Worm (Caenorhabditis elegans) whole organism, L4 larva: Measurements from ENCODE around the gene plst-1.

Experiments used
- daf-8 ChIP-seq: fragments of 200-800 bp; sonication (Bioruptor generic); IDR thresholded peaks from 2 replicates; pipeline ENCODE4 v1.3.6; 2022; ENCODE audit warnings: missing genetic modification characterization, missing compliant biosample characterization
- nhr-237 ChIP-seq: sonication (generic microtip); optimal IDR thresholded peaks from 2 replicates; lab custom pipeline; 2017; ENCODE audit warnings: missing biosample characterization, missing genetic modification characterization
- nhr-28 ChIP-seq: fragments of 150-350 bp; optimal IDR thresholded peaks from 2 replicates; lab custom pipeline; 2014; ENCODE audit warnings: missing biosample characterization, missing genetic modification characterization
- nhr-76 ChIP-seq: fragments of 150-350 bp; optimal IDR thresholded peaks from 2 replicates; lab custom pipeline; 2014; ENCODE audit warnings: missing biosample characterization, missing genetic modification characterization
- php-3 ChIP-seq: fragments of 200-800 bp; sonication (Bioruptor generic); IDR thresholded peaks from 2 replicates; pipeline ENCODE4 v1.3.6; 2022; ENCODE audit warnings: missing genetic modification reagents, missing genetic modification characterization, missing compliant biosample characterization
- unc-62 ChIP-seq, 3 experiments: fragments of 150-350 bp in 1 of 3; sonication (generic microtip); optimal IDR thresholded peaks in 2 of 3; peaks in 1 of 3; 1 replicate in 1 of 3; 2 replicates in 2 of 3; lab custom pipeline; 2014 to 2017; ENCODE audit warnings: missing biosample characterization in 3 of 3, missing genetic modification characterization in 3 of 3, missing genetic modification reagents in 3 of 3, missing genotype in 1 of 3

DNA sequence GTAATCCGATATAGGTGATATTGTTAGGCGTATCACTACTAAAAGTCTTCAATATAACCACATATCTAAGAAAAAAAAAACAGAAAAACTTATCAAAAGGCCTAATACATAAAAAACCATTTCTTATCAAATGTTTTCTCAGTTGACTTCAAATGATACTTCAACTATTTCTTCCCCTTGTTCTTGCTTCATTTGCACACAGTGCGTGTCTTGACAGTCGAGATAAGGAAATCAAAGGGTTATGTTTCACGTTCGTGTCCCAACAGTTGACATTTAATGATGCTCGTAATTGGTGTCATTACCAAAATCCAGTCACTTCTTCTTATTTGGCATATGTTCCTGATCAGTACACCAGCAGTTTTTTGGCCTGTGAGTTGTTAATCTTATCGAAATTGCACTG lies 22.7 kb upstream of the plst-1 start, which contains the start of gene clec-170:
- TF ChIP-seq unc-62 (GFP tag; optimal IDR thresholded peaks at IDR 0.05 in 1 of 2; lab: Kevin White, UChicago) = no peak
- no peak for TF ChIP-seq unc-62 (tag; optimal IDR thresholded peaks at IDR 0.05; lab: Kevin White, UChicago)
- TF ChIP-seq nhr-237 (tag; lab: Kevin White, UChicago) = no peak
- TF ChIP-seq php-3 = no peak
- no peak for TF ChIP-seq nhr-76 (tag; lab: Kevin White, UChicago)
- TF ChIP-seq nhr-28 (tag; lab: Kevin White, UChicago) = peak; percentile 56
- TF ChIP-seq daf-8 (GFP tag; lab: Robert Waterston, UW) = no peak
